Fruit fly (Drosophila melanogaster) whole organism, embryonic: ENCODE data around the gene CG13989.

Experiments
- Adf1 ChIP-seq: fragments of 200-800 bp; sonication (Bioruptor generic); IDR thresholded peaks from 2 replicates; pipeline ENCODE4 v1.3.6; 2022; ENCODE audit warnings: missing biosample characterization, missing genetic modification characterization
- Bdp1 ChIP-seq: fragments of 200-800 bp; sonication (Bioruptor generic); optimal IDR thresholded peaks from 3 replicates; lab custom pipeline; 2016; ENCODE audit warnings: missing biosample characterization, missing genetic modification characterization
- CG10209 ChIP-seq: fragments of 200-800 bp; sonication (Bioruptor generic); optimal IDR thresholded peaks from 3 replicates; lab custom pipeline; 2017; ENCODE audit warnings: missing biosample characterization, mild to moderate bottlenecking, missing genetic modification characterization, missing genetic modification reagents
- CG10267 ChIP-seq: fragments of 200-800 bp; sonication (Bioruptor generic); optimal IDR thresholded peaks from 2 replicates; lab custom pipeline; 2018; ENCODE audit warnings: missing biosample characterization, mild to moderate bottlenecking, missing genetic modification characterization, moderate library complexity
- CG10654 ChIP-seq: fragments of 200-800 bp; sonication (Bioruptor generic); optimal IDR thresholded peaks from 2 replicates; lab custom pipeline; 2016; ENCODE audit warnings: missing biosample characterization, missing genetic modification characterization
- CG11093 ChIP-seq: fragments of 200-800 bp; sonication (Bioruptor generic); IDR thresholded peaks from 3 replicates; pipeline ENCODE4 v1.3.6; 2022; ENCODE audit warnings: missing biosample characterization, missing genetic modification characterization
- CG12659 ChIP-seq: fragments of 200-800 bp; sonication (Bioruptor generic); optimal IDR thresholded peaks from 3 replicates; lab custom pipeline; 2017; ENCODE audit warnings: mild to moderate bottlenecking, missing biosample characterization, missing genetic modification reagents, missing genetic modification characterization
- CG12942 ChIP-seq: fragments of 200-800 bp; sonication (Bioruptor generic); optimal IDR thresholded peaks from 3 replicates; lab custom pipeline; 2016; ENCODE audit warnings: missing biosample characterization, missing genetic modification characterization
- CG13894 ChIP-seq: fragments of 200-800 bp; sonication (Bioruptor generic); optimal IDR thresholded peaks from 3 replicates; lab custom pipeline; 2018; ENCODE audit warnings: missing biosample characterization, mild to moderate bottlenecking, missing genetic modification characterization, moderate library complexity
- CG16813 ChIP-seq: fragments of 200-800 bp; sonication (Bioruptor generic); IDR thresholded peaks from 3 replicates; pipeline ENCODE4 v1.3.6; 2022; ENCODE audit warnings: missing biosample characterization, missing genetic modification characterization; ENCODE audit not compliant: partially characterized antibody
- CG17568 ChIP-seq: fragments of 200-800 bp; sonication (Bioruptor generic); optimal IDR thresholded peaks from 2 replicates; lab custom pipeline; 2018; ENCODE audit warnings: missing biosample characterization, mild to moderate bottlenecking, missing genetic modification characterization, moderate library complexity
- CG18764 ChIP-seq: fragments of 200-800 bp; sonication (Bioruptor generic); optimal IDR thresholded peaks from 3 replicates; lab custom pipeline; 2016; ENCODE audit warnings: missing biosample characterization, missing genetic modification characterization
- CG5245 ChIP-seq: fragments of 200-800 bp; sonication (Bioruptor generic); optimal IDR thresholded peaks from 3 replicates; lab custom pipeline; 2016; ENCODE audit warnings: missing biosample characterization, missing genetic modification characterization
- CG7271 ChIP-seq: fragments of 200-800 bp; sonication (Bioruptor generic); optimal IDR thresholded peaks from 2 replicates; lab custom pipeline; 2018; ENCODE audit warnings: missing biosample characterization, mild to moderate bottlenecking, missing genetic modification characterization, moderate library complexity
- CG7556 ChIP-seq: fragments of 200-800 bp; sonication (Bioruptor generic); optimal IDR thresholded peaks from 2 replicates; lab custom pipeline; 2017; ENCODE audit warnings: missing biosample characterization, mild to moderate bottlenecking, missing genetic modification characterization
- CG8089 ChIP-seq: fragments of 200-800 bp; sonication (Bioruptor generic); optimal IDR thresholded peaks from 3 replicates; lab custom pipeline; 2016; ENCODE audit warnings: missing biosample characterization, missing genetic modification characterization
- CG9876 ChIP-seq: fragments of 200-800 bp; sonication (Bioruptor generic); optimal IDR thresholded peaks from 2 replicates; lab custom pipeline; 2016; ENCODE audit warnings: missing biosample characterization, missing genetic modification characterization
- CkIIα-i1 ChIP-seq: fragments of 200-800 bp; sonication (Bioruptor generic); IDR thresholded peaks from 2 replicates; pipeline ENCODE4 v1.3.6; 2022; ENCODE audit warnings: missing biosample characterization, missing genetic modification characterization
- Drgx ChIP-seq: fragments of 200-800 bp; sonication (Bioruptor generic); IDR thresholded peaks from 2 replicates; pipeline ENCODE4 v1.3.6; 2022; ENCODE audit warnings: missing biosample characterization, missing genetic modification characterization
- Elba2 ChIP-seq: fragments of 200-800 bp; sonication (Bioruptor generic); optimal IDR thresholded peaks from 3 replicates; lab custom pipeline; 2016; ENCODE audit warnings: missing biosample characterization, missing genetic modification characterization
- Lhr ChIP-seq: fragments of 200-800 bp; sonication (Bioruptor generic); optimal IDR thresholded peaks from 3 replicates; lab custom pipeline; 2017; ENCODE audit warnings: mild to moderate bottlenecking, missing biosample characterization, missing genetic modification reagents, missing genetic modification characterization
- Lpt ChIP-seq: fragments of >200 bp; optimal IDR thresholded peaks from 2 replicates; lab custom pipeline; 2018; ENCODE audit warnings: missing biosample characterization, missing genetic modification characterization
- Mes4 ChIP-seq: fragments of 200-800 bp; sonication (Bioruptor generic); optimal IDR thresholded peaks from 2 replicates; lab custom pipeline; 2016; ENCODE audit warnings: missing biosample characterization, missing genetic modification characterization
- Mrtf ChIP-seq: fragments of 200-800 bp; sonication (Bioruptor generic); IDR thresholded peaks from 3 replicates; pipeline ENCODE4 v1.3.6; 2022; ENCODE audit warnings: missing biosample characterization, missing genetic modification characterization
- NC2β ChIP-seq: fragments of 200-800 bp; sonication (Bioruptor generic); optimal IDR thresholded peaks from 2 replicates; lab custom pipeline; 2016; ENCODE audit warnings: missing biosample characterization, missing genetic modification characterization
- Neu2 ChIP-seq: fragments of 200-800 bp; sonication (Bioruptor generic); optimal IDR thresholded peaks from 3 replicates; lab custom pipeline; 2016; ENCODE audit warnings: missing biosample characterization, missing genetic modification characterization, borderline replicate concordance
- Sox100B ChIP-seq: fragments of 200-800 bp; sonication (Bioruptor generic); optimal IDR thresholded peaks from 3 replicates; lab custom pipeline; 2018; ENCODE audit warnings: missing biosample characterization, mild to moderate bottlenecking, missing genetic modification characterization
- Trl ChIP-seq, 3 experiments: fragments of >200 bp in 2 of 3; fragments of 200-800 bp in 1 of 3; sonication (Bioruptor generic) in 1 of 3; optimal IDR thresholded peaks; 2 replicates in 1 of 3; 3 replicates in 2 of 3; lab custom pipeline; 2016 to 2017; ENCODE audit warnings: missing biosample characterization in 1 of 3, missing genetic modification characterization in 1 of 3
- amos ChIP-seq: fragments of 200-800 bp; sonication (Bioruptor generic); IDR thresholded peaks from 2 replicates; pipeline ENCODE4 v1.3.6; 2022; ENCODE audit warnings: missing biosample characterization, missing genetic modification characterization; ENCODE audit not compliant: partially characterized antibody
- caup ChIP-seq: fragments of 200-800 bp; sonication (Bioruptor generic); optimal IDR thresholded peaks from 3 replicates; lab custom pipeline; 2017; ENCODE audit warnings: missing biosample characterization, mild to moderate bottlenecking, missing genetic modification characterization, moderate library complexity; ENCODE audit not compliant: severe bottlenecking
- chm ChIP-seq: fragments of 200-800 bp; sonication (Bioruptor generic); IDR thresholded peaks from 2 replicates; pipeline ENCODE4 v1.3.6; 2022; ENCODE audit warnings: missing biosample characterization, missing genetic modification characterization
- crc ChIP-seq: fragments of 200-800 bp; sonication (Bioruptor generic); optimal IDR thresholded peaks from 2 replicates; lab custom pipeline; 2016; ENCODE audit warnings: missing biosample characterization, missing genetic modification characterization
- danr ChIP-seq: fragments of 200-800 bp; sonication (Bioruptor generic); IDR thresholded peaks from 2 replicates; pipeline ENCODE4 v1.3.6; 2022; ENCODE audit warnings: missing biosample characterization, missing genetic modification characterization
- dm ChIP-seq: fragments of 200-800 bp; sonication (Bioruptor generic); optimal IDR thresholded peaks from 3 replicates; lab custom pipeline; 2016; ENCODE audit warnings: missing biosample characterization, missing genetic modification characterization
- dmrt11E ChIP-seq: fragments of 200-800 bp; sonication (Bioruptor generic); optimal IDR thresholded peaks from 3 replicates; lab custom pipeline; 2018; ENCODE audit warnings: missing biosample characterization, mild to moderate bottlenecking, missing genetic modification characterization, moderate library complexity
- dysf ChIP-seq: fragments of 200-800 bp; sonication (Bioruptor generic); IDR thresholded peaks from 3 replicates; pipeline ENCODE4 v1.3.6; 2022; ENCODE audit warnings: missing biosample characterization, missing genetic modification characterization
- jigr1 ChIP-seq: fragments of 200-800 bp; sonication (Bioruptor generic); IDR thresholded peaks from 3 replicates; pipeline ENCODE4 v1.3.6; 2022; ENCODE audit warnings: missing biosample characterization, missing genetic modification characterization
- kni ChIP-seq: fragments of 200-800 bp; sonication (Bioruptor generic); optimal IDR thresholded peaks from 3 replicates; lab custom pipeline; 2017; ENCODE audit warnings: mild to moderate bottlenecking, missing biosample characterization, missing genetic modification reagents, missing genetic modification characterization
- lov ChIP-seq, 2 experiments: fragments of 200-800 bp in 1 of 2; fragments of >200 bp in 1 of 2; sonication (Bioruptor generic) in 1 of 2; IDR thresholded peaks in 1 of 2; optimal IDR thresholded peaks in 1 of 2; 2 replicates in 1 of 2; 3 replicates in 1 of 2; pipeline versions ENCODE4 v1.3.6 to Lab custom; 2017 to 2022; ENCODE audit warnings: missing biosample characterization in 1 of 2, missing genetic modification characterization in 1 of 2
- nerfin-1 ChIP-seq: fragments of 200-800 bp; sonication (Bioruptor generic); optimal IDR thresholded peaks from 3 replicates; lab custom pipeline; 2019; ENCODE audit warnings: missing biosample characterization, mild to moderate bottlenecking, missing genetic modification characterization, moderate library complexity
- nom ChIP-seq: fragments of 200-800 bp; sonication (Bioruptor generic); optimal IDR thresholded peaks from 2 replicates; lab custom pipeline; 2017; ENCODE audit warnings: missing biosample characterization, missing genetic modification characterization, mild to moderate bottlenecking, moderate library complexity, missing genetic modification reagents
- oc ChIP-seq: fragments of 200-800 bp; sonication (Bioruptor generic); optimal IDR thresholded peaks from 2 replicates; lab custom pipeline; 2018; ENCODE audit warnings: missing biosample characterization, mild to moderate bottlenecking, missing genetic modification characterization, moderate library complexity
- ranshi ChIP-seq: fragments of 200-800 bp; sonication (Bioruptor generic); IDR thresholded peaks from 2 replicates; pipeline ENCODE4 v1.3.6; 2022; ENCODE audit warnings: missing biosample characterization, missing genetic modification characterization
- so ChIP-seq: fragments of 200-800 bp; sonication (Bioruptor generic); IDR thresholded peaks from 3 replicates; pipeline ENCODE4 v1.3.6; 2022; ENCODE audit warnings: missing biosample characterization, missing genetic modification characterization
- tgo ChIP-seq: fragments of 200-800 bp; sonication (Bioruptor generic); IDR thresholded peaks from 3 replicates; pipeline ENCODE4 v1.3.6; 2022; ENCODE audit warnings: missing biosample characterization, missing genetic modification characterization
- vvl ChIP-seq: fragments of 200-800 bp; sonication (Bioruptor generic); IDR thresholded peaks from 2 replicates; pipeline ENCODE4 v1.3.6; 2022; ENCODE audit warnings: missing biosample characterization, missing genetic modification characterization
- zen2 ChIP-seq: fragments of 200-800 bp; sonication (Bioruptor generic); IDR thresholded peaks from 3 replicates; pipeline ENCODE4 v1.3.6; 2022; ENCODE audit warnings: missing biosample characterization, missing genetic modification characterization; ENCODE audit not compliant: partially characterized antibody

CG13989 gene

DNA sequence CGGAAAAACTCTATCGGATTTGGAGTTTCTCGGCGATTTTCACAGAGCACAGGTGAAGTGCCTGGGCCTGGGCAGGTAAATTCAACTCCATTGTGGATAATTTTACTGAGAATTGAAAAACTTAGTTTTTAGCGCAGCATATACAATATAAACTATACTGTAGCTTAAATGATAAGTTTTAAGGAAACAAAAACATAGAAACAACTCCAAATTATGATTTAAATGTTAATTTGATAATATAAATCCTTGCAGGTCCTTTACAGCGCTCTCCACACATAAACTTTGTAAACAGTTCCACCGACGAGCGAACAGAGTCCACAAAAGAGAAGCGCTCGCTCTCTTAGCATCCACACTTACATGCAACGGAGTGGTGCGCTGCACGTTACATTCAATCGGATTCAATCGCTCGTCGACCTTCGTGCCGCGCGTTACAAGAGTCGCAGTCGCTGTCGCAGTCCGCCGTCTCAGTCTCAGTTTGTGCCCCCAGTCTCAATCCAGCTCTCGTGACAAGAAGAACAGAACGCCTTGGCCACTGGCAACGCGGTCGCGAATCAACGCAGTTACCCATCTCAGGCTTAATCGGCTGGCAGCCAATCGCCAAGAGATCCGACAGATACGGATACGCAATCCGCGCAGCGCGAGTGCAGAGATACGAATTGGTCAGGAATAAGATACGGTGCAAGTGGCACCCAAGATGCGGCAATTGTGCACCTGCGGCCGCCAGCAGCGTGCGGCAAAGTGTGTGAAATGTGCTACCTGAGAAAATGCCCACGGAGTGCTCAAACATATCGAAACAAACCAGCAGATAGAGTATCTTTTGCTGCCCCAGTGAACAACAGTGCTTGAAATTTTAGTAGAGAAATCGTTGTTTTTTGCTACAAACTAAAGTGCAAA is 18.8 kb downstream of the CG13989 start, which contains the start of gene smal (continued):
- peak; percentile 25 for TF ChIP-seq Mes4 (GFP tag; lab: Kevin White, UChicago)
- no peak for TF ChIP-seq Drgx
- TF ChIP-seq crc (GFP tag; lab: Kevin White, UChicago) = no peak
- TF ChIP-seq nom (GFP tag; lab: Kevin White, UChicago) = peak; percentile 19
- no peak for TF ChIP-seq CG9876 (GFP tag; lab: Kevin White, UChicago)
- TF ChIP-seq CkIIα-i1 (GFP tag; lab: Robert Waterston, UW) = no peak
- peak; percentile 58 for TF ChIP-seq kni (GFP tag; lab: Kevin White, UChicago)
- TF ChIP-seq amos (GFP tag; lab: Robert Waterston, UW) = peak; percentile 47
- no peak for TF ChIP-seq CG18764 (GFP tag; lab: Kevin White, UChicago)
- 0 out of 2 replicates have a peak, but pooled peaks have one; percentile 12 for TF ChIP-seq Adf1 (GFP tag; lab: Robert Waterston, UW)
- TF ChIP-seq lov (optimal IDR thresholded peaks at IDR 0.05; lab: Kevin White, UChicago) = no peak
- peak; percentile 15; the same call in 1 of the 3 replicates for TF ChIP-seq lov (GFP tag; IDR thresholded peaks at IDR 0.05; lab: Robert Waterston, UW)
- TF ChIP-seq Lpt = no peak
- TF ChIP-seq ranshi = no peak
- no peak for TF ChIP-seq CG17568 (GFP tag; lab: Kevin White, UChicago)
- no peak for TF ChIP-seq tgo (GFP tag; lab: Robert Waterston, UW)
- no peak for TF ChIP-seq CG12659 (GFP tag; lab: Kevin White, UChicago)
- TF ChIP-seq Sox100B = no peak
- no peak for TF ChIP-seq Bdp1 (GFP tag; lab: Kevin White, UChicago)
- peak; percentile 42; the same call in 1 of the 3 replicates for TF ChIP-seq zen2 (GFP tag; lab: Robert Waterston, UW)
- TF ChIP-seq chm (GFP tag; lab: Robert Waterston, UW) = peak; percentile 93
- peak; percentile 30 for TF ChIP-seq CG7271 (tag; lab: Kevin White, UChicago)
- no peak for TF ChIP-seq CG10209 (GFP tag; lab: Kevin White, UChicago)
- TF ChIP-seq CG10654 (GFP tag; lab: Kevin White, UChicago) = no peak
- TF ChIP-seq danr (GFP tag; lab: Robert Waterston, UW) = no peak
- peak; percentile 30; the same call in 1 of the 3 replicates for TF ChIP-seq so (GFP tag; lab: Robert Waterston, UW)
- TF ChIP-seq CG16813 (GFP tag; lab: Robert Waterston, UW) = peak; percentile 29; the same call in 1 of the 3 replicates
- peak; percentile 70 to 88 for TF ChIP-seq Trl (optimal IDR thresholded peaks at IDR 0.05; lab: Kevin White, UChicago)
- peak; percentile 36 for TF ChIP-seq Trl (GFP tag; optimal IDR thresholded peaks at IDR 0.05; lab: Kevin White, UChicago)
- TF ChIP-seq jigr1 (GFP tag; lab: Robert Waterston, UW) = no peak
- TF ChIP-seq caup (GFP tag; lab: Kevin White, UChicago) = peak; percentile 33
- peak; percentile 11 for TF ChIP-seq CG10267 (tag; lab: Kevin White, UChicago)
- no peak for TF ChIP-seq CG11093
- peak; percentile 42 for TF ChIP-seq NC2β (GFP tag; lab: Kevin White, UChicago)
- no peak for TF ChIP-seq CG7556 (GFP tag; lab: Kevin White, UChicago)
- peak; percentile 23; the same call in 1 of the 2 replicates for TF ChIP-seq vvl (GFP tag; lab: Robert Waterston, UW)
- TF ChIP-seq Lhr (GFP tag; lab: Kevin White, UChicago) = no peak
- TF ChIP-seq CG5245 (GFP tag; lab: Kevin White, UChicago) = peak; percentile 43
- TF ChIP-seq nerfin-1 (tag; lab: Kevin White, UChicago) = peak; percentile 37
- TF ChIP-seq dm (GFP tag; lab: Kevin White, UChicago) = no peak
- no peak for TF ChIP-seq CG12942 (GFP tag; lab: Kevin White, UChicago)
- TF ChIP-seq dmrt11E (tag; lab: Kevin White, UChicago) = no peak
- peak; percentile 18 for TF ChIP-seq oc
- TF ChIP-seq Neu2 (GFP tag; lab: Kevin White, UChicago) = no peak
- 0 out of 3 replicates have a peak, but pooled peaks have one; percentile 15 for TF ChIP-seq Mrtf
- no peak for TF ChIP-seq dysf
- no peak for TF ChIP-seq Elba2 (GFP tag; lab: Kevin White, UChicago)
- TF ChIP-seq CG8089 (GFP tag; lab: Kevin White, UChicago) = no peak
- no peak for TF ChIP-seq CG13894 (tag; lab: Kevin White, UChicago)
